Fruit fly (Drosophila melanogaster) whole organism, adult: ENCODE measurements around the gene CG14362.

Source experiments
- CG11617 ChIP-seq: fragments of 200-800 bp; sonication (Bioruptor generic); optimal IDR thresholded peaks from 2 replicates; lab custom pipeline; 2017; ENCODE audit warnings: mild to moderate bottlenecking, missing biosample characterization, missing genetic modification reagents, missing genetic modification characterization
- CG12768 ChIP-seq: fragments of 200-800 bp; sonication (Bioruptor generic); optimal IDR thresholded peaks from 2 replicates; lab custom pipeline; 2017; ENCODE audit warnings: missing biosample characterization, missing genetic modification characterization, mild to moderate bottlenecking, moderate library complexity, missing genetic modification reagents
- CG14711 ChIP-seq: fragments of 200-800 bp; sonication (Bioruptor generic); optimal IDR thresholded peaks from 2 replicates; lab custom pipeline; 2018; ENCODE audit warnings: missing biosample characterization, mild to moderate bottlenecking, missing genetic modification characterization, moderate library complexity
- CG1620 ChIP-seq: fragments of 200-800 bp; sonication (Bioruptor generic); optimal IDR thresholded peaks from 2 replicates; lab custom pipeline; 2016; ENCODE audit warnings: missing biosample characterization, missing genetic modification characterization
- CG33017 ChIP-seq: fragments of 200-800 bp; sonication (Bioruptor generic); optimal IDR thresholded peaks from 2 replicates; lab custom pipeline; 2018; ENCODE audit warnings: missing biosample characterization, mild to moderate bottlenecking, missing genetic modification characterization, moderate library complexity
- CG5204 ChIP-seq: fragments of 200-800 bp; sonication (Bioruptor generic); optimal IDR thresholded peaks from 2 replicates; lab custom pipeline; 2016; ENCODE audit warnings: missing biosample characterization, missing genetic modification characterization
- CG7045 ChIP-seq: fragments of 200-800 bp; sonication (Bioruptor generic); optimal IDR thresholded peaks from 2 replicates; lab custom pipeline; 2017; ENCODE audit warnings: missing biosample characterization, mild to moderate bottlenecking, missing genetic modification characterization
- CG7101 ChIP-seq: fragments of 200-800 bp; sonication (Bioruptor generic); optimal IDR thresholded peaks from 2 replicates; lab custom pipeline; 2018; ENCODE audit warnings: missing biosample characterization, mild to moderate bottlenecking, missing genetic modification characterization, moderate library complexity
- Clk ChIP-seq: fragments of 200-800 bp; sonication (Bioruptor generic); optimal IDR thresholded peaks from 2 replicates; lab custom pipeline; 2017; ENCODE audit warnings: missing biosample characterization, missing genetic modification characterization
- Crg-1 ChIP-seq: fragments of 200-800 bp; sonication (Bioruptor generic); optimal IDR thresholded peaks from 2 replicates; lab custom pipeline; 2016; ENCODE audit warnings: missing biosample characterization, missing genetic modification characterization
- Hr96 ChIP-seq: fragments of 200-800 bp; sonication (Bioruptor generic); optimal IDR thresholded peaks from 2 replicates; lab custom pipeline; 2016; ENCODE audit warnings: missing biosample characterization, missing genetic modification characterization
- Mnt ChIP-seq: fragments of 200-800 bp; sonication (Bioruptor generic); optimal IDR thresholded peaks from 2 replicates; lab custom pipeline; 2016; ENCODE audit warnings: missing biosample characterization, mild to moderate bottlenecking, missing genetic modification characterization
- bab1 ChIP-seq: fragments of 200-800 bp; sonication (Bioruptor generic); optimal IDR thresholded peaks from 3 replicates; lab custom pipeline; 2019; ENCODE audit warnings: missing biosample characterization, mild to moderate bottlenecking, missing genetic modification characterization, moderate library complexity
- cic ChIP-seq: fragments of 200-800 bp; sonication (Bioruptor generic); optimal IDR thresholded peaks from 2 replicates; lab custom pipeline; 2017; ENCODE audit warnings: missing biosample characterization, mild to moderate bottlenecking, missing genetic modification characterization, moderate library complexity
- cnc ChIP-seq, 2 experiments: fragments of >200 bp; optimal IDR thresholded peaks; 2 replicates each; lab custom pipeline; 2017
- kay ChIP-seq: fragments of 200-800 bp; sonication (Bioruptor generic); peaks from one replicate; lab custom pipeline; 2016; ENCODE audit warnings: missing biosample characterization, missing genetic modification characterization, borderline replicate concordance
- ovo ChIP-seq: fragments of 200-800 bp; sonication (Bioruptor generic); optimal IDR thresholded peaks from 2 replicates; lab custom pipeline; 2016; ENCODE audit warnings: missing biosample characterization, missing genetic modification characterization
- pad ChIP-seq: fragments of 200-800 bp; sonication (Bioruptor generic); optimal IDR thresholded peaks from 3 replicates; lab custom pipeline; 2017; ENCODE audit warnings: missing biosample characterization, missing genetic modification characterization, mild to moderate bottlenecking, moderate library complexity, missing genetic modification reagents
- tj ChIP-seq: fragments of 200-800 bp; sonication (Bioruptor generic); optimal IDR thresholded peaks from 3 replicates; lab custom pipeline; 2017; ENCODE audit warnings: missing biosample characterization, mild to moderate bottlenecking, missing genetic modification characterization, moderate library complexity
- toe ChIP-seq: fragments of 200-800 bp; sonication (Bioruptor generic); optimal IDR thresholded peaks from 2 replicates; lab custom pipeline; 2016; ENCODE audit warnings: missing biosample characterization, missing genetic modification characterization

CG14362 gene

dm6 chr3R:13832950-13833349 lies 22.3 kb downstream of the CG14362 start:
- TF ChIP-seq CG14711 (no peak), CG33017 (tag; lab: Kevin White, UChicago) (no peak), cnc (optimal IDR thresholded peaks at IDR 0.05; lab: Kevin White, UChicago) (no peak), pad (GFP tag; lab: Kevin White, UChicago) (no peak)

DNA sequence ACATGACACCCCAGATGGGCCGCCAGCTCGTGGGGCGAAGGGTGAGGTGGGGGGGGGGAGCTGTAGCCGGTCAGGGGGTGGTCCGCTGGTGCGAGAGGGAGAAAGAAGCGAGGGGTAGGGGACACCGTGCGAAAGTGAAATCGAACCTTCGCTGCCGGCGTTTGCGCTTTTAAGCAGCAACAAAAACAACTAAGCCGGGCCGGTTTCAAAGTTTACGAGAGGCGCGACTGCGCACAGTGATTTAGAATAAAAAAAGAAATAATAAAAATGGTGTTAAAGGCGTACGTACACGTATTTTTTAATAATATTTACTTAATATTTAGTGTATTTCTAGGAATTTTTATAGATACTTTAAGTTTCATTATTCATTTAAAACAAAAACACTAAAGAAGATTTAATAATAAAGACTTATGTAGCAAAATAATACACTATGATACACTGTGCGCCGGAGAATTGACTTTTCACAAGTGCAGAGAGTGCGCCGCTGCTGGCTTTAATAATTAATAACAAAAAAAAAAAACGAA lies 23.6 kb downstream of the CG14362 start:
- no peak for TF ChIP-seq kay (GFP tag; lab: Kevin White, UChicago)
- TF ChIP-seq Crg-1 (GFP tag; lab: Kevin White, UChicago) = no peak
- no peak for TF ChIP-seq cnc (optimal IDR thresholded peaks at IDR 0.05; lab: Kevin White, UChicago)
- TF ChIP-seq Clk = no peak
- TF ChIP-seq toe = no peak
- TF ChIP-seq CG1620 (GFP tag; lab: Kevin White, UChicago) = no peak
- peak; percentile 48 for TF ChIP-seq CG11617 (GFP tag; lab: Kevin White, UChicago)
- TF ChIP-seq Hr96 (GFP tag; lab: Kevin White, UChicago) = no peak
- TF ChIP-seq pad (GFP tag; lab: Kevin White, UChicago) = no peak
- peak; percentile 82 for TF ChIP-seq bab1 (GFP tag; lab: Kevin White, UChicago)
- TF ChIP-seq CG7045 (GFP tag; lab: Kevin White, UChicago) = no peak
- no peak for TF ChIP-seq CG14711
- TF ChIP-seq ovo (GFP tag; lab: Kevin White, UChicago) = no peak
- peak; percentile 38 for TF ChIP-seq CG33017 (tag; lab: Kevin White, UChicago)
- peak; percentile 34 for TF ChIP-seq CG12768 (GFP tag; lab: Kevin White, UChicago)
- TF ChIP-seq cic = no peak
- no peak for TF ChIP-seq CG5204 (GFP tag; lab: Kevin White, UChicago)
- TF ChIP-seq CG7101 (tag; lab: Kevin White, UChicago) = peak; percentile 38
- TF ChIP-seq tj (GFP tag; lab: Kevin White, UChicago) = peak; percentile 65
- TF ChIP-seq Mnt (GFP tag; lab: Kevin White, UChicago) = no peak

dm6 chr3R:13831042-13831441 lies 24.2 kb downstream of the CG14362 start:
- TF ChIP-seq toe (no peak), CG12768 (GFP tag; lab: Kevin White, UChicago) (no peak), tj (GFP tag; lab: Kevin White, UChicago) (no peak)

dm6 chr3R:13827953-13828922 lies 27.0 kb downstream of the CG14362 start, which contains the start of gene Mst87F:
TSS of gene Mst87F (minus strand) at chr3R:13828008.
- TF ChIP-seq kay (GFP tag; lab: Kevin White, UChicago) (peak; percentile 57), cnc (optimal IDR thresholded peaks at IDR 0.05; lab: Kevin White, UChicago) (no peak), Crg-1 (GFP tag; lab: Kevin White, UChicago) (no peak), tj (GFP tag; lab: Kevin White, UChicago) (peak; percentile 64), CG12768 (GFP tag; lab: Kevin White, UChicago) (no peak), CG5204 (GFP tag; lab: Kevin White, UChicago) (peak; percentile 11)

dm6 chr3R:13822602-13823220 lies 32.5 kb downstream of the CG14362 start:
- TF ChIP-seq CG33017 (tag; lab: Kevin White, UChicago) (no peak), tj (GFP tag; lab: Kevin White, UChicago) (peak; percentile 60)

DNA sequence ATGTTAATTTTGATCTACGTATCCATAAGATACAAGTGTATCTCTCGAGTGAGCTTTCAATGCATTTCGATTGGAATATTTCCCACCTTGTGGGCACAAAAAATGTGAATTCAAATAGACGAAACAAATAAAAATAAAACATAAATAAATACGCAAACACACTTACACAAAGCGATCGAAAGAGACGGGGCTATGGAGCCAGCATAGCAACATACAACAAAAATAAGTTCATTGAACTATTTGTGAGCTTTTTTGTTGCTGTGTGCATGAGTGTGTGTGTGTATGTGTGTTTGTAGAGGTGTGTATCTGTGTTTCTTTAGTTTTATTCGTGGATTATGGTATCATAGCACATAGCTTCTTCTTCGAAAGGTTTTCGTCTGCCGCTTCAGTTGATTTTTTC lies 34.8 kb downstream of the CG14362 start:
- no peak for TF ChIP-seq pad (GFP tag; lab: Kevin White, UChicago)
- TF ChIP-seq CG14711 = no peak
- TF ChIP-seq CG7045 (GFP tag; lab: Kevin White, UChicago) = no peak
- no peak for TF ChIP-seq CG11617 (GFP tag; lab: Kevin White, UChicago)
- no peak for TF ChIP-seq tj (GFP tag; lab: Kevin White, UChicago)
- TF ChIP-seq CG7101 (tag; lab: Kevin White, UChicago) = no peak
- no peak for TF ChIP-seq bab1 (GFP tag; lab: Kevin White, UChicago)
- no peak for TF ChIP-seq cnc (optimal IDR thresholded peaks at IDR 0.05; lab: Kevin White, UChicago)

- TF ChIP-seq CG11617 (GFP tag; lab: Kevin White, UChicago) (peak; percentile 48), Mnt (GFP tag; lab: Kevin White, UChicago) (peak; percentile 57), CG14711 (no peak), Crg-1 (GFP tag; lab: Kevin White, UChicago) (peak; percentile 17), kay (GFP tag; lab: Kevin White, UChicago) (no peak), pad (GFP tag; lab: Kevin White, UChicago) (peak; percentile 18), CG7045 (GFP tag; lab: Kevin White, UChicago) (peak; percentile 42), Hr96 (GFP tag; lab: Kevin White, UChicago) (peak; percentile 2), CG33017 (tag; lab: Kevin White, UChicago) (peak; percentile 7), cic (peak; percentile 14), tj (GFP tag; lab: Kevin White, UChicago) (no peak), toe (peak; percentile 42), CG7101 (tag; lab: Kevin White, UChicago) (peak; percentile 30), bab1 (GFP tag; lab: Kevin White, UChicago) (no peak), Clk (peak; percentile 3), CG5204 (GFP tag; lab: Kevin White, UChicago) (peak; percentile 40), cnc (optimal IDR thresholded peaks at IDR 0.05; lab: Kevin White, UChicago) (no peak), ovo (GFP tag; lab: Kevin White, UChicago) (peak; percentile 13), CG1620 (GFP tag; lab: Kevin White, UChicago) (peak; percentile 30), CG12768 (GFP tag; lab: Kevin White, UChicago) (peak; percentile 22)
Measured at dm6 chr3R:13819037-13819436, 36.2 kb downstream of the CG14362 start.
